Worm (Caenorhabditis elegans): ENCODE measurements around the gene dmd-3.

Gene dmd-3

ce11 chrV:19655151-19655550 is at the start of gene dmd-3:
TSS of gene dmd-3 (minus strand) at chrV:19655251.
- no peak for TF ChIP-seq pha-2 (tag; optimal IDR thresholded peaks at IDR 0.05)

DNA sequence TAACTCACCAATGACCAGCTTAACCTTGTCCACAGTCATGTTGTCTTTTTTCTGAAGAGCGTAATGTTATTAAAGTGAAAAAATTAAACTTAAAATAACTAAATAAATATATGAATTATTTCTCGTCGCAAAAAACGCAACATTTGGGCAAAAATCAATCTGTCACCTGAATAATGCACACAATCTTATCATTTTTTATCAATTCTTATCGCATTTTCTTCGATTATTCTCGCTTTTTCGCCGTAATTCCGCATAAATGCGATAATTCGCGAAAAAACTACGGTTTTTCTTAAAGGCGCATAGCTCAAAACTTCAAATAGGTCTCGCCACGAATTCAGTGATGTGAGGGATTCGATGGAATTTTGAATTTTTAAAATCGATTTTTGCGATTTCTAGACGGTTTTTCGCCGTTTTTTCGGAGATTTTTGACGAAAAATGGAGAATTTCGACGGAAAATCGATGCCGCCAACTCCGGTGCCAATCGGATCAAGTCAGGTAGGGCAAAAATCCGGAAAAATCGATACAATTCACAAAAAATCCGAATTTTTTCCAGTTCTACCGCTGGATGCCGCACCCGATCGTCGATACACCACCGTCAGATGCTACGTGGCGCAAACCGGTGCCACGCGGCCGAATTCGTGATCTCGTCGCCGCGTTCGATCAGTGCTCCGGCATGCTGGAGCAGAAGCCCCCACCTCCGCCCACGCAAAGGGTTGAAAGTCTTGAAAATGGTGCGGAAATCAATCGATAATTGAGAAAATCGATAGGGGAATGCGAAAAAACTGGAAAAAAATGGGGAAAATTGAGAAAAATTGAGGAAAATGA is 42.5 kb upstream of the dmd-3 start, which contains the start of the genes Y43F8C.13 and ani-3:
Y43F8C.13 (minus strand) TSS at position 51 of the 825 bp plus-strand sequence.
ani-3 (plus strand) TSS at position 385 of the 825 bp plus-strand sequence.
- TF ChIP-seq madf-2 (tag; optimal IDR thresholded peaks at IDR 0.05) (no peak), sox-4 (tag; optimal IDR thresholded peaks at IDR 0.05) (no peak), ceh-6 (GFP tag; optimal IDR thresholded peaks at IDR 0.05) (no peak), elt-2 (tag; optimal IDR thresholded peaks at IDR 0.05) (peak; percentile 85)

DNA sequence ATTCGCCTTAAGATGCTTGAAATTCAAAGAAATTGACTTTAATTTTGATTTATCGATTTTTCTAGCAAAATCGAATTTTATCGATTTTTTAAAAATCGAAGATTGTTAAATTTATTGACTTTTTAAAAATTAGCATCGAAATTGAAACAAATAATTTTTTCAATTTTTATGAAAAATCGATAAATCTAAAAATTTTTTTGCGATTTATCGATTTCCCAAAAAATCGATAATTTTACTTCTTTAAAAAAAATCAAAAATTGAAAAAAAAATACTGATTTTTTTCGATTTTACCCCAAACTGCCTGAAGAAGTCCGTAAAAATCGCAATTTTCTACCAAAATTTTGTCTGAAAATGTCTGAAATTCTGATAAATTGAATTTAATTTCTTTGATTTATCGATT is 36.9 kb upstream of the dmd-3 start:
- TF ChIP-seq F13H6.1 (tag; optimal IDR thresholded peaks at IDR 0.05), result no peak
- no peak for TF ChIP-seq lin-11 (tag; optimal IDR thresholded peaks at IDR 0.05)
- TF ChIP-seq ceh-22 (tag; optimal IDR thresholded peaks at IDR 0.05), result no peak
- TF ChIP-seq ceh-19 (GFP tag; optimal IDR thresholded peaks at IDR 0.05), result no peak
- TF ChIP-seq ceh-24 (tag; optimal IDR thresholded peaks at IDR 0.05), result no peak
- TF ChIP-seq ceh-45 (GFP tag; IDR thresholded peaks at IDR 0.05), result no peak
- TF ChIP-seq eyg-1 (tag; optimal IDR thresholded peaks at IDR 0.05), result no peak
- TF ChIP-seq ceh-2 (tag; optimal IDR thresholded peaks at IDR 0.05), result no peak
- TF ChIP-seq hlh-30 (tag; optimal IDR thresholded peaks at IDR 0.05; ENCODE audit: insufficient read depth), result no peak
- TF ChIP-seq pros-1 (tag; optimal IDR thresholded peaks at IDR 0.05), result no peak
- TF ChIP-seq nhr-232 (tag; optimal IDR thresholded peaks at IDR 0.05), result no peak
- TF ChIP-seq pag-3 (tag; optimal IDR thresholded peaks at IDR 0.05; ENCODE audit: borderline replicate concordance), result no peak
- TF ChIP-seq ceh-6 (GFP tag; optimal IDR thresholded peaks at IDR 0.05), result no peak

- TF ChIP-seq ref-2 (tag; optimal IDR thresholded peaks at IDR 0.05) (no peak), pros-1 (tag; optimal IDR thresholded peaks at IDR 0.05) (no peak), nhr-11 (tag; optimal IDR thresholded peaks at IDR 0.05) (no peak), ceh-45 (GFP tag; IDR thresholded peaks at IDR 0.05) (no peak), K09A11.1 (tag; optimal IDR thresholded peaks at IDR 0.05; ENCODE audit: insufficient read depth) (no peak), tbx-7 (tag; optimal IDR thresholded peaks at IDR 0.05) (no peak), madf-2 (tag; optimal IDR thresholded peaks at IDR 0.05) (no peak), fax-1 (tag; optimal IDR thresholded peaks at IDR 0.05) (no peak), ceh-24 (tag; optimal IDR thresholded peaks at IDR 0.05) (no peak), ceh-6 (GFP tag; optimal IDR thresholded peaks at IDR 0.05) (no peak), hlh-8 (tag; optimal IDR thresholded peaks at IDR 0.05) (no peak), T23F11.4 (GFP tag; optimal IDR thresholded peaks at IDR 0.05) (no peak), pat-9 (tag; optimal IDR thresholded peaks at IDR 0.05) (no peak), lim-6 (tag; optimal IDR thresholded peaks at IDR 0.05) (no peak), unc-3 (GFP tag; conservative IDR thresholded peaks at IDR 0.05) (no peak), unc-3 (tag; optimal IDR thresholded peaks at IDR 0.05) (no peak), dve-1 (tag; optimal IDR thresholded peaks at IDR 0.05) (no peak), pha-4 (tag; optimal IDR thresholded peaks at IDR 0.05) (no peak), ceh-18 (tag; optimal IDR thresholded peaks at IDR 0.05) (no peak), fkh-6 (tag; optimal IDR thresholded peaks at IDR 0.05) (no peak)
These were observed 36.3 kb upstream of the dmd-3 start for ce11 chrV:19691271-19691886.

- no peak for TF ChIP-seq elt-2 (tag; optimal IDR thresholded peaks at IDR 0.05)
- no peak for TF ChIP-seq dmd-4 (tag; optimal IDR thresholded peaks at IDR 0.05; ENCODE audit: borderline replicate concordance)
- no peak for TF ChIP-seq tbx-2 (tag; optimal IDR thresholded peaks at IDR 0.05)
- TF ChIP-seq che-1 (tag; optimal IDR thresholded peaks at IDR 0.05), result no peak
- TF ChIP-seq ceh-19 (GFP tag; optimal IDR thresholded peaks at IDR 0.05), result no peak
- no peak for TF ChIP-seq ceh-48 (tag; optimal IDR thresholded peaks at IDR 0.05)
- no peak for TF ChIP-seq sox-4 (tag; optimal IDR thresholded peaks at IDR 0.05)
- TF ChIP-seq nhr-232 (tag; optimal IDR thresholded peaks at IDR 0.05), result no peak
- TF ChIP-seq ztf-16 (tag; optimal IDR thresholded peaks at IDR 0.05), result no peak
- no peak for TF ChIP-seq ceh-6 (GFP tag; optimal IDR thresholded peaks at IDR 0.05)
- TF ChIP-seq nfya-1 (tag; optimal IDR thresholded peaks at IDR 0.05), result no peak
- TF ChIP-seq ceh-18 (tag; optimal IDR thresholded peaks at IDR 0.05), result no peak
- TF ChIP-seq unc-86 (tag; optimal IDR thresholded peaks at IDR 0.05), result no peak
- TF ChIP-seq ceh-2 (tag; optimal IDR thresholded peaks at IDR 0.05), result no peak
- no peak for TF ChIP-seq tbx-7 (tag; optimal IDR thresholded peaks at IDR 0.05)
These were observed 19.5 kb upstream of the dmd-3 start, which contains the start of gene mrp-7 for ce11 chrV:19674543-19674942. TSS of gene mrp-7 (plus strand) at chrV:19674843.

All from whole organism, late embryonic.